Worm (Caenorhabditis elegans) whole organism, L2 larva: ENCODE results near the gene F20D6.6.

Experiments
- C34F6.9 ChIP-seq: fragments of 150-350 bp; optimal IDR thresholded peaks from 2 replicates; lab custom pipeline; 2014; ENCODE audit warnings: missing biosample characterization, missing genetic modification characterization
- Y55F3AM.14 ChIP-seq: fragments of 200-800 bp; sonication (Bioruptor generic); optimal IDR thresholded peaks from 2 replicates; lab custom pipeline; 2018; ENCODE audit warnings: mild to moderate bottlenecking, missing genetic modification characterization, missing compliant biosample characterization
- ZK546.5 ChIP-seq: sonication (generic microtip); optimal IDR thresholded peaks from 2 replicates; lab custom pipeline; 2017; ENCODE audit warnings: missing biosample characterization, missing genetic modification characterization
- ama-1 ChIP-seq: fragments of 150-350 bp; optimal IDR thresholded peaks from 2 replicates; lab custom pipeline; 2018; ENCODE audit warnings: inconsistent platforms
- blmp-1 ChIP-seq: sonication (generic microtip); optimal IDR thresholded peaks from 2 replicates; lab custom pipeline; 2017; ENCODE audit warnings: missing genetic modification characterization, mild to moderate bottlenecking, missing compliant biosample characterization, antibody characterized with exemption, moderate library complexity; ENCODE audit not compliant: insufficient read depth
- ceh-16 ChIP-seq: fragments of 150-350 bp; optimal IDR thresholded peaks from 2 replicates; lab custom pipeline; 2014; ENCODE audit warnings: missing biosample characterization, missing genetic modification characterization
- crh-2 ChIP-seq: sonication (generic microtip); optimal IDR thresholded peaks from 2 replicates; lab custom pipeline; 2017; ENCODE audit warnings: missing biosample characterization, missing genetic modification characterization
- elt-1 ChIP-seq: fragments of 150-350 bp; optimal IDR thresholded peaks from 2 replicates; lab custom pipeline; 2014; ENCODE audit warnings: missing biosample characterization, missing genetic modification characterization
- elt-3 ChIP-seq: sonication (generic microtip); optimal IDR thresholded peaks from 2 replicates; lab custom pipeline; 2017; ENCODE audit warnings: missing biosample characterization, missing genetic modification characterization
- fos-1 ChIP-seq: fragments of 150-350 bp; optimal IDR thresholded peaks from 2 replicates; lab custom pipeline; 2014; ENCODE audit warnings: missing biosample characterization, missing genetic modification characterization
- gmeb-1 ChIP-seq: fragments of 150-350 bp; optimal IDR thresholded peaks from 2 replicates; lab custom pipeline; 2014; ENCODE audit warnings: missing biosample characterization, missing genetic modification characterization
- lin-11 ChIP-seq: fragments of 150-350 bp; sonication (generic microtip); optimal IDR thresholded peaks from 2 replicates; lab custom pipeline; 2014; ENCODE audit warnings: missing biosample characterization, missing genetic modification characterization, inconsistent platforms, mixed read lengths
- lin-39 ChIP-seq: fragments of 150-350 bp; optimal IDR thresholded peaks from 2 replicates; lab custom pipeline; 2014; ENCODE audit warnings: missing biosample characterization, missing genetic modification reagents, missing genetic modification characterization
- mab-5 ChIP-seq: fragments of 150-350 bp; optimal IDR thresholded peaks from 2 replicates; lab custom pipeline; 2014; ENCODE audit warnings: missing biosample characterization, missing genetic modification characterization
- mdl-1 ChIP-seq, 2 experiments: fragments of 150-350 bp in 1 of 2; sonication (generic microtip) in 1 of 2; optimal IDR thresholded peaks; 2 replicates each; lab custom pipeline; 2017; ENCODE audit warnings: missing biosample characterization in 2 of 2, missing genetic modification characterization in 2 of 2
- nhr-10 ChIP-seq: sonication (generic microtip); optimal IDR thresholded peaks from 2 replicates; lab custom pipeline; 2017; ENCODE audit warnings: missing biosample characterization, missing genetic modification characterization
- nhr-12 ChIP-seq: fragments of 150-350 bp; optimal IDR thresholded peaks from 2 replicates; lab custom pipeline; 2014; ENCODE audit warnings: missing biosample characterization, missing genetic modification characterization
- nhr-129 ChIP-seq: fragments of 150-350 bp; optimal IDR thresholded peaks from 2 replicates; lab custom pipeline; 2014; ENCODE audit warnings: missing biosample characterization, missing genetic modification characterization
- nhr-21 ChIP-seq: fragments of 150-350 bp; optimal IDR thresholded peaks from 2 replicates; lab custom pipeline; 2014; ENCODE audit warnings: missing biosample characterization, missing genetic modification characterization
- nhr-237 ChIP-seq: fragments of 150-350 bp; optimal IDR thresholded peaks from 2 replicates; lab custom pipeline; 2014; ENCODE audit warnings: missing biosample characterization, missing genetic modification characterization
- nhr-25 ChIP-seq: fragments of 150-350 bp; sonication (generic microtip); optimal IDR thresholded peaks from 3 replicates; lab custom pipeline; 2014; ENCODE audit warnings: missing biosample characterization, missing genetic modification characterization
- nhr-6 ChIP-seq: fragments of 150-350 bp; optimal IDR thresholded peaks from 2 replicates; lab custom pipeline; 2014; ENCODE audit warnings: missing biosample characterization, missing genetic modification characterization
- nhr-77 ChIP-seq: fragments of 150-350 bp; optimal IDR thresholded peaks from 2 replicates; lab custom pipeline; 2014; ENCODE audit warnings: missing biosample characterization, missing genetic modification characterization
- peb-1 ChIP-seq: fragments of 150-350 bp; optimal IDR thresholded peaks from 2 replicates; lab custom pipeline; 2014; ENCODE audit warnings: missing biosample characterization, missing genetic modification characterization
- sem-4 ChIP-seq: fragments of 150-350 bp; optimal IDR thresholded peaks from 2 replicates; lab custom pipeline; 2014; ENCODE audit warnings: missing biosample characterization, missing genetic modification reagents, missing genetic modification characterization
- skn-1 ChIP-seq: sonication (generic microtip); optimal IDR thresholded peaks from 2 replicates; lab custom pipeline; 2017; ENCODE audit warnings: missing biosample characterization, missing genetic modification characterization
- sma-3 ChIP-seq: sonication (generic microtip); optimal IDR thresholded peaks from 2 replicates; lab custom pipeline; 2016; ENCODE audit warnings: missing genetic modification reagents, missing genetic modification characterization, missing compliant biosample characterization
- snpc-4 ChIP-seq: fragments of 150-350 bp; optimal IDR thresholded peaks from 2 replicates; lab custom pipeline; 2014; ENCODE audit warnings: missing biosample characterization, missing genetic modification characterization
- unc-39 ChIP-seq: fragments of 150-350 bp; optimal IDR thresholded peaks from 2 replicates; lab custom pipeline; 2014; ENCODE audit warnings: missing biosample characterization, missing genetic modification characterization
- unc-55 ChIP-seq: fragments of 150-350 bp; sonication (generic microtip); optimal IDR thresholded peaks from 3 replicates; lab custom pipeline; 2014; ENCODE audit warnings: missing biosample characterization, missing genetic modification reagents, missing genetic modification characterization
- ztf-11 ChIP-seq: sonication (generic microtip); optimal IDR thresholded peaks from 2 replicates; lab custom pipeline; 2017; ENCODE audit warnings: missing biosample characterization, missing genetic modification characterization
- ztf-4 ChIP-seq: fragments of 150-350 bp; optimal IDR thresholded peaks from 2 replicates; lab custom pipeline; 2014; ENCODE audit warnings: missing biosample characterization, missing genetic modification characterization

The F20D6.6 gene

DNA sequence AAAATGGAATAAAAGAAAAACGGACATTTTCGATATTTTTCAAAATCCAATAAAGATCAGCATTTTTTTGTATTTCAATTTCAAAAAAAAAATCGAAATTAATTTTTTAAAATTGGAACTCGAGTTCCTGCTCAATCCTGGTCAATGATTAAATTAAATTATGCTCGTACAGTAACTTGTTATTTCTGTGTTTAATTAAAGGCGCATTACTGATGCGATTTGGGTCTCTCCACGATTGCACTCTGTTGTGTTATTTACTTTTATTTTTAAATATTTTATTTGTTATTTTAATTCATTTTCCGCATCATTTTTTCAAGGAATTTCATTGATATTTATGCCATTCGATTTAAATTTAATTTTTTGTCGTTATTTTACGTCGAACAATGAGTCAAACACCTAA lies 18.6 kb downstream of the F20D6.6 start:
- no peak for TF ChIP-seq nhr-77 (tag; lab: Kevin White, UChicago)
- no peak for TF ChIP-seq ztf-11 (tag; lab: Kevin White, UChicago)
- TF ChIP-seq fos-1 = no peak
- no peak for TF ChIP-seq ama-1 (lab: Kevin White, UChicago)
- TF ChIP-seq unc-55 (GFP tag; lab: Kevin White, UChicago) = no peak
- TF ChIP-seq ceh-16 (tag; lab: Kevin White, UChicago) = no peak
- TF ChIP-seq skn-1 (tag; lab: Kevin White, UChicago) = no peak
- no peak for TF ChIP-seq snpc-4
- no peak for TF ChIP-seq blmp-1 (tag; lab: Kevin White, UChicago)

DNA sequence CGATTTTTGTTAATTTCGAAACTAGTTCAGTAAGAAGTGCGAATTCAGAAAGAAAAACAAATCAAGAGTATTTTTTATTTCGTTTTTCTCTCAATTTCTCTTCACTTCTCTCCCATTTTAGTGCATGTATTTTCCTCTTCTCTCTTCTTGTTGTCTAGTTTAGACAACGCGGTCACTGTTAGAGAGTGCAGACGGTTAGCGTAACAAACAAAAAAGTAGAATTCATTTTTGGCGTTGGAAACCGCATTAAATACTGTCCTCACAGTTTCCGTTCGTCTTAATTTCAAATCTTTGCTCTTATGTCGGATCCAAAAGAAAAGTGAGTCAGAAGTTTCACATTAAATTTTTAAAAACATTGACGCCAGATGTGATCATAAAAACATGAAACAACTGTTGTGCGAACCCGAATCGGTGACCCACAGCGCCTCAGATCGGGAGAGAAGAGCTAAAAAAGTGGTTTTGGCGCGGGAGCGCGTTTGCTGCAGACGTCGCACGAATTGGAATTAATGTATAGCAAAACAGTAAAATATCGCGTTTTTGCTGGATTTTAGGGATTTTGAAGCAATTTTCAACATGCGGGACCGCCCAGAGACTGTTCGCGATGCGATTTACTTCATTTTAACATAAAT lies 19.3 kb downstream of the F20D6.6 start, which contains the start of gene srp-7:
Gene srp-7 (plus strand): TSS at position 213 of the 629 bp plus-strand sequence.
- peak; percentile 19 for TF ChIP-seq unc-55 (GFP tag; lab: Kevin White, UChicago)
- peak; percentile 21 for TF ChIP-seq fos-1
- TF ChIP-seq ama-1 (lab: Kevin White, UChicago) = peak; percentile 29
- peak; percentile 51 for TF ChIP-seq C34F6.9 (tag; lab: Kevin White, UChicago)
- peak; percentile 50 for TF ChIP-seq crh-2 (tag; lab: Kevin White, UChicago)
- no peak for TF ChIP-seq nhr-10
- TF ChIP-seq, all 48 proteins: peak for 5

DNA sequence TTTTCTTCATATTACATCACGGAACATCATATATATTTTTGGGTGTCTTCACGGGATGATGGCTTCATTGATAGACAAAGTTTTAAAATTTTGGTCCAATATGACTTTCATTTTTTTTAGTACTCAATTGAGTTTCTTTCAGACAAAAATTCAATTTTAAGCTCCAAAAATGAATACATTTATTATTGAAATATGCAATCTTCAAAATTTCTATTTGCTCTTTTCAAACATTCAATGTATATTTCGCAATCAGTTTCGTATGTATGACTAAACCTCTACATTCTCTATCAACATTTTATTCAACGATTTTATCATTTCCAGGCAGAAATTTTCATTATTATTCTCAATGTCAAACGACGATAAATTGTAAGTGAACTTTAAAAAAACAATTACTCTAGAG lies 23.7 kb downstream of the F20D6.6 start, which contains the start of gene srp-8:
Gene srp-8 (plus strand): TSS at position 301 of the 400 bp plus-strand sequence.
- no peak for TF ChIP-seq nhr-237
- no peak for TF ChIP-seq nhr-25 (tag; lab: Kevin White, UChicago)
- no peak for TF ChIP-seq elt-1 (tag; lab: Kevin White, UChicago)
- no peak for TF ChIP-seq crh-2 (tag; lab: Kevin White, UChicago)
- no peak for TF ChIP-seq ztf-4 (tag; lab: Kevin White, UChicago)
- no peak for TF ChIP-seq nhr-129
- TF ChIP-seq Y55F3AM.14 (GFP tag; lab: Kevin White, UChicago) = no peak
- TF ChIP-seq skn-1 (tag; lab: Kevin White, UChicago) = no peak

DNA sequence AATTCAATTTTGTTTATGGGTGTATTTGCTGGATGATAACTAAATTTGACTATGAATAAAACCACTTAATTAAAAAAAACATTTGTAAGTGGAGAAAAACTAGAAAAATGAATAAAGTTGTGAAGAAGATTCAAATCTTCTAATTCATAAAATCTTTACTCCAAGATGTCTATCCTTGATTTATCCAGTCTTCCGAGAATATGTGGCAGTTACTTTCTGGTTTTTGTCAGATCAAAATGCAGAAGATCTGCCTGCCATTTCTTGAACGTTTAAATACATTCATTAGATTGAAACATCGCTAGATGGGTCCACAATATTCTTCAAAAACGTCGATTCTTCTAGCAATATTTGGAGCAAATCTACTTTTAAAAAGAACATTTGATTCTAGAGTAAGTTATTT lies 26.0 kb downstream of the F20D6.6 start, which contains the start of gene F20D6.2:
Gene F20D6.2 (plus strand): TSS at position 301 of the 400 bp plus-strand sequence.
- TF ChIP-seq sem-4 = no peak
- no peak for TF ChIP-seq nhr-21 (tag; lab: Kevin White, UChicago)
- TF ChIP-seq nhr-77 (tag; lab: Kevin White, UChicago) = no peak
- TF ChIP-seq snpc-4 = no peak

DNA sequence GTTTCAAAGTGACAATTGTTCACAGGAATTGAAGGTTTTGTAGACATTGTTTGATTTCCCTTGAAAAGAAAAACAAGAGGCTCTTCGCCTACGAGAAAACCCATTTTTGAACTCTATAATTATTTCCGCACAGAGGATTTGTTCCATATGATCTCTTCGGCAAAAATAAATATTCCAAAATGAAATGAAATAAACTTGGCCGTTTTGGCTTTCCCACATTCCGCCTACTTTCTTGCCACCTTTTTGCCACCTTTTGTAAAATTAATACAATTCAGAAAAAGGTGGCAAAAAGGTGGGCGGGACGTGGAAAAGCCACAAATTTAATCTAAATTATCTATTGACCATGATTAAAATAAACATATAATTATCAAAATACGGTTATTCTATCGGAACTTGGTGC lies 28.7 kb downstream of the F20D6.6 start, which contains the start of gene F20D6.15:
Gene F20D6.15 (minus strand): TSS at position 47 of the 400 bp plus-strand sequence.
- TF ChIP-seq ztf-11 (tag; lab: Kevin White, UChicago) (no peak), mdl-1 (tag; optimal IDR thresholded peaks at IDR 0.05; lab: Kevin White, UChicago) (no peak), unc-39 (tag; lab: Kevin White, UChicago) (no peak), elt-3 (tag; lab: Kevin White, UChicago) (no peak), skn-1 (tag; lab: Kevin White, UChicago) (no peak), nhr-129 (no peak), lin-39 (tag; lab: Kevin White, UChicago) (no peak), nhr-6 (tag; lab: Kevin White, UChicago) (no peak), lin-11 (no peak), gmeb-1 (tag; lab: Kevin White, UChicago) (no peak), Y55F3AM.14 (GFP tag; lab: Kevin White, UChicago) (no peak), peb-1 (tag; lab: Kevin White, UChicago) (no peak), ama-1 (lab: Kevin White, UChicago) (no peak), mab-5 (tag; lab: Kevin White, UChicago) (no peak), ZK546.5 (tag; lab: Kevin White, UChicago) (no peak), sma-3 (GFP tag; lab: Kevin White, UChicago) (no peak)

DNA sequence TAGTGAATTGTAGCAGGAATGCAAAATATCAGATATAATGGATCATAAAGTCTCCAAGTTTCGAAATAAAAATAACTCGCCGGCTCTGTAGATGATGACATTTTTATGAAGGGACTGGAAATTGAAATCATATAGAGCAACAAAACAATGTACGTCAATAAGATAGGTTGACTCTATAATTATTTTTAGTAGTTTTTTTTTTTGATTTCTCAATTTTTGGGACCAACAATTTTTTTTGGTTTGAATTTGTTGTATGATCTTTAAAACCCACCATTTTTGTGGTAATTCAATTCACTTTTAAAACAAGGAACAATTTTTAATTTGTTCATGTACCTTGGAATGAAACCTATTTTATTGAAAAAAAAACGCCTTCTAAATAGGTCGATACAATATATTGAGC lies 30.3 kb downstream of the F20D6.6 start, which contains the start of gene F20D6.12:
Gene F20D6.12 (minus strand): TSS at position 101 of the 400 bp plus-strand sequence.
- TF ChIP-seq crh-2 (tag; lab: Kevin White, UChicago) = no peak
- TF ChIP-seq sma-3 (GFP tag; lab: Kevin White, UChicago) = no peak
- TF ChIP-seq mdl-1 (tag; optimal IDR thresholded peaks at IDR 0.05; lab: Kevin White, UChicago) = no peak
- no peak for TF ChIP-seq gmeb-1 (tag; lab: Kevin White, UChicago)
- no peak for TF ChIP-seq sem-4
- no peak for TF ChIP-seq lin-11
- TF ChIP-seq nhr-12 (tag; lab: Kevin White, UChicago) = no peak
- no peak for TF ChIP-seq ztf-11 (tag; lab: Kevin White, UChicago)
- TF ChIP-seq nhr-25 (tag; lab: Kevin White, UChicago) = no peak
